Worm (Caenorhabditis elegans) whole organism, L4/young adult: ENCODE measurements around the gene R02F11.10.

Source experiments
- W03F9.2 ChIP-seq: fragments of 150-350 bp; optimal IDR thresholded peaks from 2 replicates; lab custom pipeline; 2014; ENCODE audit warnings: missing biosample characterization, missing genetic modification characterization
- dao-5 ChIP-seq: sonication (generic microtip); optimal IDR thresholded peaks from 2 replicates; lab custom pipeline; 2016; ENCODE audit warnings: missing genotype, missing genetic modification characterization, moderate library complexity, missing compliant biosample characterization
- him-1 ChIP-seq: sonication (generic microtip); optimal IDR thresholded peaks from 2 replicates; lab custom pipeline; 2016; ENCODE audit warnings: missing genotype, missing genetic modification reagents, missing genetic modification characterization, missing compliant biosample characterization

DNA sequence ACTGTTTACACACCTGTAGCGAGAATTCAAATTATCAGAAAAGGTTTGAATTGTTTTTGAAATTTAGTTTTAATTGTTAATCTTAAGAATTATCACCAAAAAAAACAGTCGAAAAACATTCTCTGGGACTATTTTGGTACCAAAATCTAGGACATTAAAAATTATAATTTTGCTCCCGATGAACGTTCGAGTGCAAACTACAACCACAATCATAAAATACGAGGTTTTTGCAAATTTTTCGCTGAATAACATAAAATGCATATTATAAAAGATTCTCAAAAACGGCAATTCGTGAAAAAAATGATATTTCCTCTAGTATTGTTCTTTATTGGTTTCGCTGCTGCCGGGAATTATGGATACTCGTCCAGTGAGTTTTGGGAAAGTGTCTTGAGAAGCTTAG is 1.4 kb downstream of the R02F11.10 start, which contains the start of gene R02F11.12:
- no peak for TF ChIP-seq him-1 (tag; lab: Kevin White, UChicago)
- no peak for TF ChIP-seq dao-5 (tag; lab: Kevin White, UChicago)
- TF ChIP-seq W03F9.2 (tag; lab: Kevin White, UChicago): no peak
